Fruit fly (Drosophila melanogaster) whole organism: Measurements from ENCODE around the gene Tsp3A.

Source experiments
- CG8478 ChIP-seq: fragments of >200 bp; optimal IDR thresholded peaks from 2 replicates; lab custom pipeline; 2018; ENCODE audit warnings: inconsistent platforms
- Dll ChIP-seq: fragments of >200 bp; optimal IDR thresholded peaks from 2 replicates; lab custom pipeline; 2017
- EcR ChIP-seq, 2 experiments: fragments of >200 bp; optimal IDR thresholded peaks; 2 replicates each; lab custom pipeline; 2017; ENCODE audit warnings: missing biosample characterization in 2 of 2, missing genetic modification characterization in 2 of 2, missing genetic modification reagents in 2 of 2
- pan ChIP-seq: fragments of >200 bp; optimal IDR thresholded peaks from 2 replicates; lab custom pipeline; 2017
- psq ChIP-seq: fragments of >200 bp; optimal IDR thresholded peaks from 2 replicates; lab custom pipeline; 2017
- usp ChIP-seq: fragments of >200 bp; optimal IDR thresholded peaks from 2 replicates; lab custom pipeline; 2017; ENCODE audit warnings: missing biosample characterization, missing genetic modification characterization, mixed read lengths

DNA sequence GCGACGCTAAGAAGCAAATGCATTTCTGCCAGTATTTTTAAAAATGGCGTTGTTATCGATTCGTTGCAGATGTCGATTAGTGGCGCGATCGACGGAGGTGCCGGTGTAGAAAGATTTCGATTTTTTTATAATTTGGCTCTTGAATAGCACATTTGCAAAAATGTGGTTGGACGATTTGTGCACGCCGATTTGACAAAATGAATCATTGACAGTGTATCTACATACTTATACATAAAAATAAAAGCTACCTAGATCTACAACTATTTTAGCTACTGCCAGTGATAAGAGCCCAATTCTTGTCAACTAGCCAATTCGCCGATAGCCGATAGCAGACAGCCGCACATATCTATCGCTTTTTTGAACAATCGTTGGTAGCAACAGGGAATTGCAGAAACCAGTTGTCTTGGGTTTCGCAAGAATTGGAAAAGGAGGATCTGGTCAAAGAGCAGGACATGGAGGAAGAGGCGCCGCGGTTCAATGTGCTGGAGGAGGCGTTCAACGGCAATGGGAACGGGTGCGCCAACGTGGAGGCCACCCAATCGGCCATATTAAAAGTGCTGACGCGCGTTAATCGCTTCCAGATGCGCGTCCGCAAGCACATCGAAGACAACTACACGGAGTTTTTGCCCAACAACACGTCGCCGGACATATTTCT, 15.6 kb downstream of the Tsp3A start, which contains the start of the genes Klp3A and Zw10:
- TF ChIP-seq pan (lab: Kevin White, UChicago) (no peak), Dll (no peak), CG8478 (lab: Kevin White, UChicago) (no peak), EcR (GFP tag; optimal IDR thresholded peaks at IDR 0.05; lab: Kevin White, UChicago) (no peak), psq (lab: Kevin White, UChicago) (no peak), usp (GFP tag; lab: Kevin White, UChicago) (no peak)
